Fruit fly (Drosophila melanogaster): ENCODE data around the gene CG13082.

Gene CG13082

dm6 chr2L:19565233-19565898 lies 27.1 kb downstream of the CG13082 start, which contains the start of gene CG13077 (continued):
- TF ChIP-seq CG12155 (GFP tag; optimal IDR thresholded peaks at IDR 0.05) (no peak), CG14441 (GFP tag; IDR thresholded peaks at IDR 0.05) (no peak), CG10321 (GFP tag; IDR thresholded peaks at IDR 0.05) (no peak), CG6272 (GFP tag; IDR thresholded peaks at IDR 0.05) (no peak), CG6791 (GFP tag; IDR thresholded peaks at IDR 0.05; ENCODE audit: partially characterized antibody) (peak; percentile 79), Max (GFP tag; optimal IDR thresholded peaks at IDR 0.05) (no peak), CG9817 (tag; optimal IDR thresholded peaks at IDR 0.05) (no peak), inv (GFP tag; IDR thresholded peaks at IDR 0.05; ENCODE audit: partially characterized antibody) (no peak), Xbp1 (GFP tag; optimal IDR thresholded peaks at IDR 0.05) (no peak), mld (GFP tag; IDR thresholded peaks at IDR 0.05; ENCODE audit: partially characterized antibody) (no peak), crc (GFP tag; optimal IDR thresholded peaks at IDR 0.05) (no peak), CG17612 (GFP tag; IDR thresholded peaks at IDR 0.05) (no peak), CG12219 (GFP tag; optimal IDR thresholded peaks at IDR 0.05) (no peak), ato (GFP tag; IDR thresholded peaks at IDR 0.05; ENCODE audit: partially characterized antibody) (no peak), ssp (GFP tag; IDR thresholded peaks at IDR 0.05) (no peak), sna (GFP tag; IDR thresholded peaks at IDR 0.05; ENCODE audit: partially characterized antibody) (peak; percentile 47; the same call in 1 of the 2 replicates), CG13123 (GFP tag; optimal IDR thresholded peaks at IDR 0.05) (no peak), zf30C (GFP tag; optimal IDR thresholded peaks at IDR 0.05) (no peak), ro (GFP tag; IDR thresholded peaks at IDR 0.05) (no peak), CG42726 (GFP tag; IDR thresholded peaks at IDR 0.05; ENCODE audit: partially characterized antibody) (no peak), fd96Cb (tag; optimal IDR thresholded peaks at IDR 0.05) (no peak), Bgb (GFP tag; IDR thresholded peaks at IDR 0.05; ENCODE audit: partially characterized antibody) (peak; percentile 59), CG17829 (tag; optimal IDR thresholded peaks at IDR 0.05) (no peak), trem (tag; optimal IDR thresholded peaks at IDR 0.05) (peak; percentile 14), CG10267 (tag; optimal IDR thresholded peaks at IDR 0.05) (peak; percentile 87), CG3995 (GFP tag; optimal IDR thresholded peaks at IDR 0.05) (no peak), bbx (GFP tag; IDR thresholded peaks at IDR 0.05; ENCODE audit: partially characterized antibody) (peak; percentile 70; the same call in 1 of the 2 replicates), chinmo (GFP tag; IDR thresholded peaks at IDR 0.05; ENCODE audit: partially characterized antibody) (0 out of 4 replicates have a peak, but pooled peaks have one; percentile 63), CG31224 (GFP tag; IDR thresholded peaks at IDR 0.05) (no peak), CG17359 (tag; optimal IDR thresholded peaks at IDR 0.05) (no peak), CG3065 (GFP tag; optimal IDR thresholded peaks at IDR 0.05) (no peak), btn (GFP tag; optimal IDR thresholded peaks at IDR 0.05) (no peak), CG11560 (tag; IDR thresholded peaks at IDR 0.05) (no peak), CG8290 (GFP tag; optimal IDR thresholded peaks at IDR 0.05) (peak; percentile 37), CG8290 (tag; optimal IDR thresholded peaks at IDR 0.05) (peak in 1 of 2 experiments; percentile 6), dmrt11E (tag; optimal IDR thresholded peaks at IDR 0.05) (no peak), CG17186 (GFP tag; optimal IDR thresholded peaks at IDR 0.05) (no peak), Dll (GFP tag; IDR thresholded peaks at IDR 0.05; ENCODE audit: partially characterized antibody) (peak; percentile 68), zen (tag; optimal IDR thresholded peaks at IDR 0.05) (no peak), gfzf (GFP tag; optimal IDR thresholded peaks at IDR 0.05) (no peak), NC2β (GFP tag; optimal IDR thresholded peaks at IDR 0.05) (no peak), pzg (GFP tag; optimal IDR thresholded peaks at IDR 0.05) (peak; percentile 9), CG11456 (GFP tag; IDR thresholded peaks at IDR 0.05) (no peak), CG4820 (GFP tag; optimal IDR thresholded peaks at IDR 0.05) (no peak), Lhr (GFP tag; optimal IDR thresholded peaks at IDR 0.05) (peak; percentile 13), toy (GFP tag; IDR thresholded peaks at IDR 0.05) (no peak), amos (GFP tag; IDR thresholded peaks at IDR 0.05; ENCODE audit: partially characterized antibody) (peak; percentile 40; the same call in 1 of the 2 replicates), CG14860 (GFP tag; IDR thresholded peaks at IDR 0.05; ENCODE audit: partially characterized antibody) (0 out of 3 replicates have a peak, but pooled peaks have one; percentile 46), sima (GFP tag; optimal IDR thresholded peaks at IDR 0.05) (no peak)
